Fruit fly (Drosophila melanogaster) ovary, adult (tissue): ENCODE measurements around the gene scyl.

ENCODE experiments used
- CG17801 ChIP-seq: fragments of 200-800 bp; optimal IDR thresholded peaks from 2 replicates; lab custom pipeline; 2019; ENCODE audit warnings: missing biosample characterization, mild to moderate bottlenecking, missing genetic modification characterization, moderate library complexity; ENCODE audit not compliant: partially characterized antibody

Gene scyl

dm6 chr3L:11305316-11305715, 53.2 kb downstream of the scyl start:
- TF ChIP-seq CG17801, result no peak
